Worm (Caenorhabditis elegans): ENCODE data around the gene Y48B6A.13.
A peak's percentile ranks its signal among the peaks of the same experiment; 100 is the strongest.

The Y48B6A.13 gene

ce11 chrII:14230075-14230474, 4.0 kb upstream of the Y48B6A.13 start:
- TF ChIP-seq ceh-100 (GFP tag; IDR thresholded peaks at IDR 0.05) (no peak), nfya-1 (tag; optimal IDR thresholded peaks at IDR 0.05; ENCODE audit: borderline replicate concordance, insufficient read depth) (no peak), lsy-27 (tag; optimal IDR thresholded peaks at IDR 0.05; ENCODE audit: borderline replicate concordance, insufficient read depth) (no peak), cebp-1 (GFP tag; IDR thresholded peaks at IDR 0.05) (no peak), cebp-1 (tag; optimal IDR thresholded peaks at IDR 0.05) (no peak), zfh-2 (GFP tag; conservative IDR thresholded peaks at IDR 0.05) (peak; percentile 75), let-607 (tag; optimal IDR thresholded peaks at IDR 0.05) (no peak)

ce11 chrII:14218142-14218541, 7.9 kb downstream of the Y48B6A.13 start:
- TF ChIP-seq D2030.7 (GFP tag; IDR thresholded peaks at IDR 0.05), result peak; percentile 74; the same call in 1 of the 2 replicates
- TF ChIP-seq madf-8 (GFP tag; conservative IDR thresholded peaks at IDR 0.05), result peak; percentile 87
- TF ChIP-seq ekl-4 (GFP tag; IDR thresholded peaks at IDR 0.05), result 0 out of 2 replicates have a peak, but pooled peaks have one; percentile 50
- TF ChIP-seq mcd-1 (GFP tag; IDR thresholded peaks at IDR 0.05), result peak; percentile 58
- TF ChIP-seq unc-130 (GFP tag; optimal IDR thresholded peaks at IDR 0.05), result no peak
- peak; percentile 97 for TF ChIP-seq F33H1.4 (GFP tag; IDR thresholded peaks at IDR 0.05)
- no peak for TF ChIP-seq tbx-9 (tag; optimal IDR thresholded peaks at IDR 0.05; ENCODE audit: borderline replicate concordance)
- no peak for TF ChIP-seq gei-17 (GFP tag; optimal IDR thresholded peaks at IDR 0.05)
- 0 out of 2 replicates have a peak, but pooled peaks have one; percentile 11 for TF ChIP-seq egrh-3 (GFP tag; IDR thresholded peaks at IDR 0.05)
- TF ChIP-seq rpc-1 (optimal IDR thresholded peaks at IDR 0.05), result no peak
- no peak for TF ChIP-seq rpc-1 (tag; optimal IDR thresholded peaks at IDR 0.05)
- peak; percentile 48 for TF ChIP-seq lin-54 (GFP tag; optimal IDR thresholded peaks at IDR 0.05)
- peak; percentile 13 for TF ChIP-seq ztf-18 (tag; optimal IDR thresholded peaks at IDR 0.05)
- TF ChIP-seq efl-1 (GFP tag; optimal IDR thresholded peaks at IDR 0.05), result peak; percentile 32
- peak; percentile 27 for TF ChIP-seq snpc-1.3 (tag; optimal IDR thresholded peaks at IDR 0.05; ENCODE audit: insufficient read depth)
- TF ChIP-seq ceh-91 (GFP tag; IDR thresholded peaks at IDR 0.05), result peak; percentile 81
- TF ChIP-seq Y79H2A.3 (GFP tag; conservative IDR thresholded peaks at IDR 0.05), result no peak
- 0 out of 2 replicates have a peak, but pooled peaks have one; percentile 15 for TF ChIP-seq hmg-1.2 (GFP tag; IDR thresholded peaks at IDR 0.05)
- no peak for TF ChIP-seq F10E7.11 (tag; optimal IDR thresholded peaks at IDR 0.05)
- TF ChIP-seq snpc-4 (GFP tag; optimal IDR thresholded peaks at IDR 0.05), result no peak
- peak in 2 of 4 experiments; percentile 10 to 24 for TF ChIP-seq snpc-4 (tag; optimal IDR thresholded peaks at IDR 0.05)
- TF ChIP-seq xnd-1 (tag; optimal IDR thresholded peaks at IDR 0.05), result peak; percentile 95
- TF ChIP-seq him-1 (tag; optimal IDR thresholded peaks at IDR 0.05), result peak; percentile 74
- peak; percentile 54 for TF ChIP-seq snpc-3.4 (tag; optimal IDR thresholded peaks at IDR 0.05)
- no peak for TF ChIP-seq sptf-2 (GFP tag; optimal IDR thresholded peaks at IDR 0.05)
- TF ChIP-seq F49E8.2 (tag; optimal IDR thresholded peaks at IDR 0.05; ENCODE audit: insufficient read depth), result peak; percentile 5
- no peak for TF ChIP-seq die-1 (tag; optimal IDR thresholded peaks at IDR 0.05)
- no peak for TF ChIP-seq B0336.3 (GFP tag; IDR thresholded peaks at IDR 0.05)
- TF ChIP-seq lsl-1 (GFP tag; optimal IDR thresholded peaks at IDR 0.05), result peak; percentile 98
- TF ChIP-seq somi-1 (GFP tag; optimal IDR thresholded peaks at IDR 0.05), result no peak
- TF ChIP-seq madf-6 (GFP tag; IDR thresholded peaks at IDR 0.05), result peak; percentile 94
